Fruit fly (Drosophila melanogaster) whole organism, embryonic: ENCODE measurements around the gene Cdc27.

Experiments used
- B-H1 ChIP-seq: fragments of 200-800 bp; sonication (Bioruptor generic); IDR thresholded peaks from 3 replicates; pipeline ENCODE4 v1.3.6; 2022; ENCODE audit warnings: missing biosample characterization, missing genetic modification characterization
- CG10147 ChIP-seq: fragments of 200-800 bp; sonication (Bioruptor generic); optimal IDR thresholded peaks from 2 replicates; lab custom pipeline; 2019; ENCODE audit warnings: missing biosample characterization, mild to moderate bottlenecking, missing genetic modification characterization, moderate library complexity
- CG10267 ChIP-seq: fragments of 200-800 bp; sonication (Bioruptor generic); optimal IDR thresholded peaks from 2 replicates; lab custom pipeline; 2018; ENCODE audit warnings: missing biosample characterization, mild to moderate bottlenecking, missing genetic modification characterization, moderate library complexity
- CG11456 ChIP-seq: fragments of 200-800 bp; sonication (Bioruptor generic); IDR thresholded peaks from 3 replicates; pipeline ENCODE4 v1.3.6; 2022; ENCODE audit warnings: missing biosample characterization, missing genetic modification characterization
- CG11696 ChIP-seq: fragments of 200-800 bp; sonication (Bioruptor generic); IDR thresholded peaks from 2 replicates; pipeline ENCODE4 v1.3.6; 2022; ENCODE audit warnings: missing biosample characterization, missing genetic modification characterization
- CG11723 ChIP-seq: fragments of 200-800 bp; sonication (Bioruptor generic); optimal IDR thresholded peaks from 2 replicates; lab custom pipeline; 2017; ENCODE audit warnings: missing biosample characterization, mild to moderate bottlenecking, missing genetic modification characterization
- CG13894 ChIP-seq: fragments of 200-800 bp; sonication (Bioruptor generic); optimal IDR thresholded peaks from 3 replicates; lab custom pipeline; 2018; ENCODE audit warnings: missing biosample characterization, mild to moderate bottlenecking, missing genetic modification characterization, moderate library complexity
- CG14441 ChIP-seq: fragments of 200-800 bp; sonication (Bioruptor generic); IDR thresholded peaks from 2 replicates; pipeline ENCODE4 v1.3.6; 2022; ENCODE audit warnings: missing biosample characterization, missing genetic modification characterization
- CG15514 ChIP-seq: fragments of 200-800 bp; sonication (Bioruptor generic); optimal IDR thresholded peaks from 3 replicates; lab custom pipeline; 2017; ENCODE audit warnings: missing biosample characterization, missing genetic modification characterization, mild to moderate bottlenecking, moderate library complexity, missing genetic modification reagents
- CG17912 ChIP-seq: fragments of 200-800 bp; sonication (Bioruptor generic); optimal IDR thresholded peaks from 2 replicates; lab custom pipeline; 2018; ENCODE audit warnings: missing biosample characterization, mild to moderate bottlenecking, missing genetic modification characterization
- CG18011 ChIP-seq: fragments of 200-800 bp; sonication (Bioruptor generic); optimal IDR thresholded peaks from 2 replicates; lab custom pipeline; 2017; ENCODE audit warnings: missing biosample characterization, missing genetic modification characterization, mild to moderate bottlenecking, moderate library complexity, missing genotype
- CG30431 ChIP-seq: fragments of 200-800 bp; sonication (Bioruptor generic); optimal IDR thresholded peaks from 2 replicates; lab custom pipeline; 2017; ENCODE audit warnings: missing biosample characterization, missing genetic modification characterization
- CG31388 ChIP-seq: fragments of 200-800 bp; sonication (Bioruptor generic); optimal IDR thresholded peaks from 2 replicates; lab custom pipeline; 2016; ENCODE audit warnings: missing biosample characterization, missing genetic modification characterization
- CG32532 ChIP-seq: fragments of 200-800 bp; sonication (Bioruptor generic); IDR thresholded peaks from 2 replicates; pipeline ENCODE4 v1.3.6; 2022; ENCODE audit warnings: missing biosample characterization, missing genetic modification characterization
- CG32772 ChIP-seq: fragments of 200-800 bp; sonication (Bioruptor generic); IDR thresholded peaks from 2 replicates; pipeline ENCODE4 v1.3.6; 2022; ENCODE audit warnings: missing biosample characterization, missing genetic modification characterization
- CG4730 ChIP-seq: fragments of 200-800 bp; sonication (Bioruptor generic); IDR thresholded peaks from 2 replicates; pipeline ENCODE4 v1.3.6; 2022; ENCODE audit warnings: missing biosample characterization, missing genetic modification characterization
- CG7556 ChIP-seq: fragments of 200-800 bp; sonication (Bioruptor generic); optimal IDR thresholded peaks from 2 replicates; lab custom pipeline; 2017; ENCODE audit warnings: missing biosample characterization, mild to moderate bottlenecking, missing genetic modification characterization
- CG7786 ChIP-seq: fragments of 200-800 bp; sonication (Bioruptor generic); optimal IDR thresholded peaks from 2 replicates; lab custom pipeline; 2016; ENCODE audit warnings: missing biosample characterization, missing genetic modification characterization
- CG7963 ChIP-seq: fragments of 200-800 bp; sonication (Bioruptor generic); IDR thresholded peaks from 3 replicates; pipeline ENCODE4 v1.3.6; 2022; ENCODE audit warnings: missing biosample characterization, missing genetic modification characterization; ENCODE audit not compliant: partially characterized antibody
- CG8089 ChIP-seq: fragments of 200-800 bp; sonication (Bioruptor generic); optimal IDR thresholded peaks from 3 replicates; lab custom pipeline; 2016; ENCODE audit warnings: missing biosample characterization, missing genetic modification characterization
- CTCF ChIP-seq: fragments of 200-800 bp; sonication (Bioruptor generic); optimal IDR thresholded peaks from 2 replicates; lab custom pipeline; 2017; ENCODE audit warnings: missing biosample characterization, mild to moderate bottlenecking, missing genetic modification characterization, moderate library complexity
- Dbx ChIP-seq: fragments of 200-800 bp; sonication (Bioruptor generic); IDR thresholded peaks from 3 replicates; pipeline ENCODE4 v1.3.6; 2022; ENCODE audit warnings: missing biosample characterization, missing genetic modification characterization
- Dp ChIP-seq: fragments of 200-800 bp; sonication (Bioruptor generic); optimal IDR thresholded peaks from 2 replicates; lab custom pipeline; 2018; ENCODE audit warnings: missing biosample characterization, mild to moderate bottlenecking, missing genetic modification characterization, moderate library complexity
- E2f1 ChIP-seq: fragments of 200-800 bp; sonication (Bioruptor generic); IDR thresholded peaks from 2 replicates; pipeline ENCODE4 v1.3.6; 2022; ENCODE audit warnings: missing biosample characterization, missing genetic modification characterization
- Ets65A ChIP-seq: fragments of 200-800 bp; sonication (Bioruptor generic); peaks from one replicate; lab custom pipeline; 2016; ENCODE audit warnings: missing biosample characterization, missing genetic modification characterization
- Hr78 ChIP-seq, 2 experiments: fragments of 200-800 bp in 1 of 2; fragments of >200 bp in 1 of 2; sonication (Bioruptor generic) in 1 of 2; optimal IDR thresholded peaks; 2 replicates each; lab custom pipeline; 2017 to 2019; ENCODE audit warnings: missing biosample characterization in 2 of 2, missing genetic modification characterization in 2 of 2, mild to moderate bottlenecking in 1 of 2, moderate library complexity in 1 of 2
- Lhr ChIP-seq: fragments of 200-800 bp; sonication (Bioruptor generic); optimal IDR thresholded peaks from 3 replicates; lab custom pipeline; 2017; ENCODE audit warnings: mild to moderate bottlenecking, missing biosample characterization, missing genetic modification reagents, missing genetic modification characterization
- MESR4 ChIP-seq: fragments of 200-800 bp; sonication (Bioruptor generic); optimal IDR thresholded peaks from 2 replicates; lab custom pipeline; 2018; ENCODE audit warnings: missing biosample characterization, mild to moderate bottlenecking, missing genetic modification characterization, moderate library complexity
- Pdp1 ChIP-seq, 2 experiments: fragments of 200-800 bp; sonication (Bioruptor generic); optimal IDR thresholded peaks; 3 replicates each; lab custom pipeline; 2016; ENCODE audit warnings: missing biosample characterization in 2 of 2, missing genetic modification characterization in 2 of 2, mild to moderate bottlenecking in 1 of 2, moderate library complexity in 1 of 2
- Ravus ChIP-seq: fragments of 200-800 bp; sonication (Bioruptor generic); IDR thresholded peaks from 2 replicates; pipeline ENCODE4 v1.3.6; 2022; ENCODE audit warnings: missing biosample characterization, missing genetic modification characterization
- Spps ChIP-seq: fragments of 200-800 bp; sonication (Bioruptor generic); optimal IDR thresholded peaks from 2 replicates; lab custom pipeline; 2018; ENCODE audit warnings: missing biosample characterization, mild to moderate bottlenecking, missing genetic modification characterization
- Sry-β ChIP-seq: fragments of 200-800 bp; sonication (Bioruptor generic); optimal IDR thresholded peaks from 2 replicates; lab custom pipeline; 2018; ENCODE audit warnings: missing biosample characterization, mild to moderate bottlenecking, missing genetic modification characterization, moderate library complexity
- Sry-δ ChIP-seq: fragments of 200-800 bp; sonication (Bioruptor generic); optimal IDR thresholded peaks from 2 replicates; lab custom pipeline; 2016; ENCODE audit warnings: missing biosample characterization, missing genetic modification characterization
- TFAM ChIP-seq: fragments of 200-800 bp; sonication (Bioruptor generic); optimal IDR thresholded peaks from 2 replicates; lab custom pipeline; 2017; ENCODE audit warnings: missing biosample characterization, missing genetic modification characterization, inconsistent platforms
- ase ChIP-seq: fragments of 200-800 bp; sonication (Bioruptor generic); IDR thresholded peaks from 3 replicates; pipeline ENCODE4 v1.3.6; 2022; ENCODE audit warnings: missing biosample characterization, missing genetic modification characterization
- btn ChIP-seq: fragments of 200-800 bp; sonication (Bioruptor generic); optimal IDR thresholded peaks from 2 replicates; lab custom pipeline; 2016; ENCODE audit warnings: missing biosample characterization, missing genetic modification characterization
- dan ChIP-seq: fragments of 200-800 bp; sonication (Bioruptor generic); IDR thresholded peaks from 2 replicates; pipeline ENCODE4 v1.3.6; 2022; ENCODE audit warnings: missing biosample characterization, missing genetic modification characterization
- dmrt99B ChIP-seq: fragments of 200-800 bp; sonication (Bioruptor generic); optimal IDR thresholded peaks from 2 replicates; lab custom pipeline; 2018; ENCODE audit warnings: missing biosample characterization, mild to moderate bottlenecking, missing genetic modification characterization, moderate library complexity
- ems ChIP-seq: fragments of 200-800 bp; sonication (Bioruptor generic); optimal IDR thresholded peaks from 3 replicates; lab custom pipeline; 2016; ENCODE audit warnings: missing biosample characterization, missing genetic modification characterization
- h ChIP-seq: fragments of >200 bp; optimal IDR thresholded peaks from 2 replicates; lab custom pipeline; 2017
- ham ChIP-seq: fragments of 200-800 bp; sonication (Bioruptor generic); IDR thresholded peaks from 2 replicates; pipeline ENCODE4 v1.3.6; 2022; ENCODE audit warnings: missing biosample characterization, missing genetic modification characterization
- hkb ChIP-seq, 2 experiments: fragments of 200-800 bp in 1 of 2; fragments of >200 bp in 1 of 2; sonication (Bioruptor generic) in 1 of 2; IDR thresholded peaks in 1 of 2; optimal IDR thresholded peaks in 1 of 2; 2 replicates each; pipeline versions ENCODE4 v1.3.6 to Lab custom; 2017 to 2022; ENCODE audit warnings: missing biosample characterization in 1 of 2, missing genetic modification characterization in 1 of 2
- kah ChIP-seq: fragments of 200-800 bp; sonication (Bioruptor generic); optimal IDR thresholded peaks from 2 replicates; lab custom pipeline; 2018; ENCODE audit warnings: missing biosample characterization, mild to moderate bottlenecking, missing genetic modification characterization
- klu ChIP-seq: fragments of 200-800 bp; sonication (Bioruptor generic); IDR thresholded peaks from 2 replicates; pipeline ENCODE4 v1.3.6; 2022; ENCODE audit warnings: missing biosample characterization, missing genetic modification characterization
- lmd ChIP-seq: fragments of 200-800 bp; sonication (Bioruptor generic); IDR thresholded peaks from 2 replicates; pipeline ENCODE4 v1.3.6; 2022; ENCODE audit warnings: missing biosample characterization, missing genetic modification characterization
- oc ChIP-seq: fragments of 200-800 bp; sonication (Bioruptor generic); optimal IDR thresholded peaks from 2 replicates; lab custom pipeline; 2018; ENCODE audit warnings: missing biosample characterization, mild to moderate bottlenecking, missing genetic modification characterization, moderate library complexity
- otp ChIP-seq: fragments of 200-800 bp; sonication (Bioruptor generic); IDR thresholded peaks from 3 replicates; pipeline ENCODE4, ENCODE4 v1.3.6; 2022; ENCODE audit warnings: missing biosample characterization, missing genetic modification characterization
- pros ChIP-seq: fragments of 200-800 bp; sonication (Bioruptor generic); optimal IDR thresholded peaks from 3 replicates; lab custom pipeline; 2019; ENCODE audit warnings: missing biosample characterization, mild to moderate bottlenecking, missing genetic modification characterization, moderate library complexity
- psq ChIP-seq: fragments of 200-800 bp; sonication (Bioruptor generic); optimal IDR thresholded peaks from 2 replicates; lab custom pipeline; 2017; ENCODE audit warnings: missing biosample characterization, missing genetic modification characterization
- sisA ChIP-seq: fragments of 200-800 bp; sonication (Bioruptor generic); IDR thresholded peaks from 2 replicates; pipeline ENCODE4 v1.3.6; 2022; ENCODE audit warnings: missing biosample characterization, missing genetic modification characterization
- slou ChIP-seq: fragments of 200-800 bp; sonication (Bioruptor generic); optimal IDR thresholded peaks from 3 replicates; lab custom pipeline; 2016; ENCODE audit warnings: missing biosample characterization, missing genetic modification characterization
- sob ChIP-seq: fragments of 200-800 bp; sonication (Bioruptor generic); IDR thresholded peaks from 2 replicates; pipeline ENCODE4 v1.3.6; 2022; ENCODE audit warnings: missing biosample characterization, missing genetic modification characterization

Gene Cdc27

dm6 chr3L:7249167-7249566 is at the start of gene Cdc27:
TSS of gene Cdc27 (minus strand) at chr3L:7249340.
- peak; percentile 44 for TF ChIP-seq sob
- TF ChIP-seq CG11456 (GFP tag; lab: Robert Waterston, UW): no peak
- no peak for TF ChIP-seq CG32772 (GFP tag; lab: Robert Waterston, UW)
- TF ChIP-seq Sry-β (GFP tag; lab: Kevin White, UChicago): no peak
- TF ChIP-seq otp (GFP tag; lab: Robert Waterston, UW): no peak
- no peak for TF ChIP-seq CG14441 (GFP tag; lab: Robert Waterston, UW)
- TF ChIP-seq ems (GFP tag; lab: Kevin White, UChicago): no peak
- TF ChIP-seq CG15514 (GFP tag; lab: Kevin White, UChicago): peak; percentile 60
- no peak for TF ChIP-seq CG31388 (GFP tag; lab: Kevin White, UChicago)
- TF ChIP-seq pros (GFP tag; lab: Kevin White, UChicago): no peak
- TF ChIP-seq Sry-δ (GFP tag; lab: Kevin White, UChicago): peak; percentile 74
- TF ChIP-seq Dp (GFP tag; lab: Kevin White, UChicago): peak; percentile 35
- no peak for TF ChIP-seq CG30431
- no peak for TF ChIP-seq CG17912
- TF ChIP-seq ase (GFP tag; lab: Robert Waterston, UW): peak; percentile 54; the same call in 2 of the 3 replicates
- TF ChIP-seq ham: no peak
- peak; percentile 44 for TF ChIP-seq CG13894
- no peak for TF ChIP-seq kah
- no peak for TF ChIP-seq CG11696
- TF ChIP-seq CG11723 (GFP tag; lab: Kevin White, UChicago): no peak
- no peak for TF ChIP-seq oc (tag; lab: Kevin White, UChicago)
- peak; percentile 29; the same call in 1 of the 2 replicates for TF ChIP-seq lmd (GFP tag; lab: Robert Waterston, UW)
- no peak for TF ChIP-seq h
- TF ChIP-seq CG7556: no peak
- TF ChIP-seq Hr78 (GFP tag; optimal IDR thresholded peaks at IDR 0.05; lab: Kevin White, UChicago): peak in 1 of 2 experiments; percentile 68
- TF ChIP-seq CG7786 (GFP tag; lab: Kevin White, UChicago): peak; percentile 22
- TF ChIP-seq slou (GFP tag; lab: Kevin White, UChicago): peak; percentile 2
- TF ChIP-seq CTCF (GFP tag; lab: Kevin White, UChicago): no peak
- peak; percentile 65 for TF ChIP-seq CG7963
- peak; percentile 32 for TF ChIP-seq CG10147 (GFP tag; lab: Kevin White, UChicago)
- no peak for TF ChIP-seq Ravus (GFP tag; lab: Robert Waterston, UW)
- peak; percentile 21 to 52 for TF ChIP-seq Pdp1 (GFP tag; optimal IDR thresholded peaks at IDR 0.05; lab: Kevin White, UChicago)
- TF ChIP-seq Spps (tag; lab: Kevin White, UChicago): no peak
- no peak for TF ChIP-seq CG8089 (GFP tag; lab: Kevin White, UChicago)
- TF ChIP-seq Ets65A (GFP tag; lab: Kevin White, UChicago): peak; percentile 70
- no peak for TF ChIP-seq dmrt99B (tag; lab: Kevin White, UChicago)
- TF ChIP-seq hkb (optimal IDR thresholded peaks at IDR 0.05; lab: Kevin White, UChicago): no peak
- 0 out of 2 replicates have a peak, but pooled peaks have one; percentile 26 for TF ChIP-seq hkb (GFP tag; IDR thresholded peaks at IDR 0.05; lab: Robert Waterston, UW)
- peak; percentile 64 for TF ChIP-seq CG32532 (GFP tag; lab: Robert Waterston, UW)
- no peak for TF ChIP-seq B-H1 (GFP tag; lab: Robert Waterston, UW)
- peak; percentile 68 for TF ChIP-seq CG18011 (GFP tag; lab: Kevin White, UChicago)
- TF ChIP-seq MESR4: peak; percentile 89
- no peak for TF ChIP-seq TFAM
- TF ChIP-seq Dbx (GFP tag; lab: Robert Waterston, UW): peak; percentile 47; the same call in 2 of the 3 replicates
- TF ChIP-seq CG10267 (tag; lab: Kevin White, UChicago): peak; percentile 53
- TF ChIP-seq psq (GFP tag; lab: Kevin White, UChicago): no peak
- TF ChIP-seq klu (GFP tag; lab: Robert Waterston, UW): no peak
- no peak for TF ChIP-seq sisA (GFP tag; lab: Robert Waterston, UW)
- TF ChIP-seq dan (GFP tag; lab: Robert Waterston, UW): no peak
- TF ChIP-seq E2f1: no peak
- no peak for TF ChIP-seq btn (GFP tag; lab: Kevin White, UChicago)
- peak; percentile 71 for TF ChIP-seq Lhr
- no peak for TF ChIP-seq CG4730 (GFP tag; lab: Robert Waterston, UW)
